Fruit fly (Drosophila melanogaster): ENCODE data around the gene Aldh7A1.

Aldh7A1 gene

DNA sequence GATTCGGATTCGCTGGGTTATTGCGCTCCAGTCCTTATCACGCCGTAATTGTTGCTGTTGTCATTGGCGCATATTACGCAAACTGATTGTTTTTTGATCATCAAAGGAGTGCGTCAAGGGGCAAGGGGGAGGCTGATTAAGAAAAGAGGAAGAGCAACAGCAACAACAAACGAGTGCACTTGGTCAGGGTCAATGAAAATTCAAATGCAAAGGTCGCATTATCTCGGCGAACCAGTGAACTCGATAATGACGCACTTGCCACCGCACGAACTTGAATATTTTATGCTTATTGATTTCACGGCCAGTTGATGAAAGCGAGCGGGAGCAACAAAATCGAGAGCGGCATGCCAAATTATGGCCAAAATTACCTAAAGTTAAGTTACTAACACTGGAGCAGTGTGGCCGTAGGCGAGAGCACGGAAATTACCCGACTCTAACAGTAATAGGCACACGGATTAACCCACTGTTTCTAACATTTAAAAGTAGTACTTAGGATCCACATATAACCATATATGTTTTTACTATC lies 8.4 kb downstream of the Aldh7A1 start, which contains the start of gene nes (continued):
- TF ChIP-seq nom (GFP tag; optimal IDR thresholded peaks at IDR 0.05) (peak; percentile 3), mam (GFP tag; optimal IDR thresholded peaks at IDR 0.05) (peak; percentile 3), Rfx (GFP tag; IDR thresholded peaks at IDR 0.05) (0 out of 2 replicates have a peak, but pooled peaks have one; percentile 10), cwo (GFP tag; optimal IDR thresholded peaks at IDR 0.05) (peak; percentile 56), Oaz (GFP tag; IDR thresholded peaks at IDR 0.05) (no peak), CkIIα-i1 (GFP tag; IDR thresholded peaks at IDR 0.05) (no peak), CG7987 (GFP tag; optimal IDR thresholded peaks at IDR 0.05) (peak; percentile 40), ro (GFP tag; IDR thresholded peaks at IDR 0.05) (no peak), CG34422 (GFP tag; IDR thresholded peaks at IDR 0.05) (peak; percentile 8; the same call in 1 of the 3 replicates), Med (GFP tag) (peak; percentile 78), chinmo (GFP tag; IDR thresholded peaks at IDR 0.05; ENCODE audit: partially characterized antibody) (peak; percentile 88; the same call in 1 of the 4 replicates), mirr (GFP tag; optimal IDR thresholded peaks at IDR 0.05) (peak; percentile 6), Taf1 (GFP tag; IDR thresholded peaks at IDR 0.05) (0 out of 2 replicates have a peak, but pooled peaks have one; percentile 12), CG9817 (tag; optimal IDR thresholded peaks at IDR 0.05) (peak; percentile 13), CG6254 (GFP tag; optimal IDR thresholded peaks at IDR 0.05) (no peak), CG32532 (GFP tag; IDR thresholded peaks at IDR 0.05) (peak; percentile 49; the same call in 1 of the 2 replicates), CG8924 (tag; optimal IDR thresholded peaks at IDR 0.05) (peak; percentile 23), Max (GFP tag; optimal IDR thresholded peaks at IDR 0.05) (peak; percentile 37), vvl (GFP tag; IDR thresholded peaks at IDR 0.05) (peak; percentile 36), Sin3A (optimal IDR thresholded peaks at IDR 0.05) (peak; percentile 18), sens (GFP tag) (peak; percentile 74), CG15514 (GFP tag; optimal IDR thresholded peaks at IDR 0.05) (peak; percentile 2), CG1602 (GFP tag; optimal IDR thresholded peaks at IDR 0.05) (peak; percentile 10), CG5245 (GFP tag; optimal IDR thresholded peaks at IDR 0.05) (no peak), ken (GFP tag; IDR thresholded peaks at IDR 0.05) (no peak), Doc3 (GFP tag; IDR thresholded peaks at IDR 0.05; ENCODE audit: partially characterized antibody) (0 out of 3 replicates have a peak, but pooled peaks have one; percentile 44), CG17385 (GFP tag; optimal IDR thresholded peaks at IDR 0.05) (peak; percentile 87), CG33557 (GFP tag; optimal IDR thresholded peaks at IDR 0.05) (no peak), E2f2 (GFP tag; IDR thresholded peaks at IDR 0.05) (peak; percentile 25; the same call in 1 of the 2 replicates), NK7.1 (GFP tag; optimal IDR thresholded peaks at IDR 0.05) (no peak), Bgb (GFP tag; IDR thresholded peaks at IDR 0.05; ENCODE audit: partially characterized antibody) (peak; percentile 52; the same call in 1 of the 2 replicates), CG14965 (GFP tag; optimal IDR thresholded peaks at IDR 0.05; ENCODE audit: borderline replicate concordance) (no peak), knrl (GFP tag; IDR thresholded peaks at IDR 0.05; ENCODE audit: partially characterized antibody) (0 out of 3 replicates have a peak, but pooled peaks have one; percentile 29), amos (GFP tag; IDR thresholded peaks at IDR 0.05; ENCODE audit: partially characterized antibody) (peak; percentile 32; the same call in 1 of the 2 replicates), CG12659 (GFP tag; optimal IDR thresholded peaks at IDR 0.05) (peak; percentile 30), Atf6 (GFP tag; IDR thresholded peaks at IDR 0.05) (peak; percentile 50; the same call in 1 of the 2 replicates), CG13123 (GFP tag; optimal IDR thresholded peaks at IDR 0.05) (no peak), Ada2b (GFP tag; IDR thresholded peaks at IDR 0.05) (0 out of 2 replicates have a peak, but pooled peaks have one; percentile 12), ftz-f1 (GFP tag; optimal IDR thresholded peaks at IDR 0.05) (peak; percentile 84), Pdp1 (GFP tag; optimal IDR thresholded peaks at IDR 0.05) (peak in 1 of 2 experiments; percentile 96), CG10147 (GFP tag; optimal IDR thresholded peaks at IDR 0.05) (peak; percentile 37), pzg (GFP tag; optimal IDR thresholded peaks at IDR 0.05) (peak; percentile 54), CrebB (tag; optimal IDR thresholded peaks at IDR 0.05) (peak; percentile 14), Hr78 (GFP tag; optimal IDR thresholded peaks at IDR 0.05) (peak in 1 of 2 experiments; percentile 80), ind (GFP tag; optimal IDR thresholded peaks at IDR 0.05) (peak; percentile 21), Hmr (GFP tag; optimal IDR thresholded peaks at IDR 0.05) (peak; percentile 20), CG12942 (GFP tag; optimal IDR thresholded peaks at IDR 0.05) (no peak), CG1832 (GFP tag; optimal IDR thresholded peaks at IDR 0.05) (no peak)

Data from whole organism, embryonic.